Worm (Caenorhabditis elegans) whole organism, mixed stage, embryonic: ENCODE results near the gene vps-39.

Source experiments
- bed-3 ChIP-seq: fragments of 200-800 bp; sonication (Bioruptor generic); optimal IDR thresholded peaks from 3 replicates; lab custom pipeline; 2018; ENCODE audit warnings: mild to moderate bottlenecking, missing genetic modification characterization, moderate library complexity, missing compliant biosample characterization
- elt-1 ChIP-seq: sonication (generic microtip); optimal IDR thresholded peaks from 2 replicates; lab custom pipeline; 2017; ENCODE audit warnings: missing genetic modification characterization, mild to moderate bottlenecking, missing compliant biosample characterization, antibody characterized with exemption, moderate library complexity, borderline replicate concordance; ENCODE audit not compliant: insufficient read depth
- nhr-28 ChIP-seq: fragments of 150-350 bp; optimal IDR thresholded peaks from 2 replicates; lab custom pipeline; 2014; ENCODE audit warnings: missing biosample characterization, missing genetic modification characterization
- unc-39 ChIP-seq: fragments of 150-350 bp; optimal IDR thresholded peaks from 2 replicates; lab custom pipeline; 2014; ENCODE audit warnings: missing biosample characterization, missing genetic modification characterization
- unc-62 ChIP-seq: fragments of 150-350 bp; optimal IDR thresholded peaks from 2 replicates; lab custom pipeline; 2014; ENCODE audit warnings: missing biosample characterization, missing genetic modification reagents, missing genetic modification characterization

- no peak for TF ChIP-seq elt-1
- no peak for TF ChIP-seq bed-3 (GFP tag; lab: Kevin White, UChicago)
- no peak for TF ChIP-seq unc-39 (tag; lab: Kevin White, UChicago)
- no peak for TF ChIP-seq nhr-28 (tag; lab: Kevin White, UChicago)
- TF ChIP-seq unc-62 (GFP tag; lab: Kevin White, UChicago) = no peak
These were observed 10.8 kb downstream of the vps-39 start, which contains the start of gene T08G5.3 for ce11 chrV:14027384-14027783.
